Fruit fly (Drosophila melanogaster): ENCODE data around the gene CG12155.

CG12155 gene

DNA sequence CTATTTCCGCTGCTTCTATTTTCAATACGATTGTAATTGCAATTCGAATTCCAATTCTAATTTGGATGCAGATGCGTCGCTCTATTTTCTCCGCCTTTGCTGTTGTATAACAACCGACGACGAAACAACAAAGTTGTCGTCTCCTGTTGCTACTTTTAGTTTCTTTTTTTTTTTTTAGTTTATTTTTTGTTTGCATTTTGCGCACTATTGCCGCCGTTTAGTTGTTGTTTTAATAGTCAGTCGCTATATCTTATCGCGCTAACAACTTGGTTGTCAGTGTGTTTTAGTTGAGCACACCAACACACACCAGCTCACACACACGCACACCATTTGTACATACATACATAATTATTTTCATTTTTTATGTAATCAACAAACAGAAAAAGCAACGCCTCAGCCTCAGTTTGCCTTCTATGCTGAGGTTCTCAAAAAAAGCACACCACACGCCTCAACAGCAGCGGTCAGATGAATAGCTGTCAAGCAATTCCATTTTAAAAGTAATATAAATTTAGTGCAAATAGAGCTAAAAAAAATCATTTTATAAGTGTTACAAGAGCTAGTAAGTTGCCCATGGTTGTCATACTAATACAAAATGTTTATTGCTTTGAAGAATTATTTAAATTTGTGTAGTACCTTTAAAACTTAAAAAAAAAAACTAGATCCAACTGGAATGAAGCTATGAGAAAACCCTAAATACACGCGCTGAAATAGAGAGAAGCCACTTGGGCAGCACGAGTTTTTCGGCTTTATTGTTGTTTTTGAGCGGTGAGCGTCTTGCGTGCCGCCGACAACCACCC is 27.1 kb upstream of the CG12155 start (continued):
- TF ChIP-seq ci (GFP tag; IDR thresholded peaks at IDR 0.05) (0 out of 3 replicates have a peak, but pooled peaks have one; percentile 41), Eip74EF (GFP tag; optimal IDR thresholded peaks at IDR 0.05) (peak in 1 of 2 experiments; percentile 57), Scr (GFP tag; IDR thresholded peaks at IDR 0.05; ENCODE audit: partially characterized antibody) (no peak), CG12942 (GFP tag; optimal IDR thresholded peaks at IDR 0.05) (peak; percentile 13), CG2202 (tag; optimal IDR thresholded peaks at IDR 0.05) (no peak), ftz-f1 (GFP tag; optimal IDR thresholded peaks at IDR 0.05) (no peak), CG7928 (GFP tag; optimal IDR thresholded peaks at IDR 0.05) (peak; percentile 16), ind (GFP tag; optimal IDR thresholded peaks at IDR 0.05) (peak; percentile 54), CG15269 (tag; optimal IDR thresholded peaks at IDR 0.05) (peak; percentile 88), Jarid2 (GFP tag; optimal IDR thresholded peaks at IDR 0.05) (peak; percentile 42), crp (GFP tag; optimal IDR thresholded peaks at IDR 0.05) (peak in 1 of 2 experiments; percentile 20), cato (GFP tag; optimal IDR thresholded peaks at IDR 0.05; ENCODE audit: borderline replicate concordance) (no peak), ssp (GFP tag; IDR thresholded peaks at IDR 0.05) (no peak), Fer2 (tag; optimal IDR thresholded peaks at IDR 0.05) (peak; percentile 67), CG7357 (GFP tag; IDR thresholded peaks at IDR 0.05) (peak; percentile 48; the same call in 2 of the 3 replicates), GATAe (GFP tag; conservative IDR thresholded peaks at IDR 0.05) (0 out of 2 replicates have a peak, but pooled peaks have one; percentile 40), ash1 (GFP tag; optimal IDR thresholded peaks at IDR 0.05) (no peak), nmo (GFP tag; optimal IDR thresholded peaks at IDR 0.05) (peak; percentile 35), Sox100B (GFP tag; optimal IDR thresholded peaks at IDR 0.05) (peak; percentile 74), Sry-δ (GFP tag; optimal IDR thresholded peaks at IDR 0.05) (no peak), CG7987 (GFP tag; optimal IDR thresholded peaks at IDR 0.05) (peak; percentile 55), CG13296 (GFP tag; optimal IDR thresholded peaks at IDR 0.05) (peak; percentile 84), MESR4 (GFP tag; optimal IDR thresholded peaks at IDR 0.05) (no peak), tgo (GFP tag; IDR thresholded peaks at IDR 0.05) (peak; percentile 60; the same call in 2 of the 3 replicates), Pdp1 (GFP tag; optimal IDR thresholded peaks at IDR 0.05) (peak; percentile 28 to 89), HLHmδ (GFP tag; optimal IDR thresholded peaks at IDR 0.05) (no peak), CoRest (tag; optimal IDR thresholded peaks at IDR 0.05) (peak; percentile 83), zfh2 (GFP tag; optimal IDR thresholded peaks at IDR 0.05) (peak; percentile 47), shn (GFP tag; optimal IDR thresholded peaks at IDR 0.05) (peak; percentile 51), CG11723 (GFP tag; optimal IDR thresholded peaks at IDR 0.05) (peak; percentile 32), al (GFP tag; IDR thresholded peaks at IDR 0.05) (peak; percentile 67), CG6272 (GFP tag; IDR thresholded peaks at IDR 0.05) (no peak), Mes4 (GFP tag; optimal IDR thresholded peaks at IDR 0.05) (peak; percentile 41), Sin3A (optimal IDR thresholded peaks at IDR 0.05) (no peak), Asciz (GFP tag; optimal IDR thresholded peaks at IDR 0.05) (peak; percentile 46), fd102C (GFP tag; optimal IDR thresholded peaks at IDR 0.05) (no peak), dati (GFP tag; IDR thresholded peaks at IDR 0.05) (no peak), tap (tag; optimal IDR thresholded peaks at IDR 0.05) (peak; percentile 67), Poxn (GFP tag; IDR thresholded peaks at IDR 0.05) (no peak), NC2β (GFP tag; optimal IDR thresholded peaks at IDR 0.05) (no peak), CG12104 (GFP tag; optimal IDR thresholded peaks at IDR 0.05) (peak; percentile 79), Atf3 (GFP tag; optimal IDR thresholded peaks at IDR 0.05) (no peak), Stat92E (GFP tag; optimal IDR thresholded peaks at IDR 0.05) (no peak), gsb-n (tag; optimal IDR thresholded peaks at IDR 0.05) (peak; percentile 46), fu2 (GFP tag; optimal IDR thresholded peaks at IDR 0.05) (peak; percentile 15), kay (GFP tag; optimal IDR thresholded peaks at IDR 0.05) (no peak), Antp (GFP tag; optimal IDR thresholded peaks at IDR 0.05) (no peak), gt (GFP tag; IDR thresholded peaks at IDR 0.05) (no peak)

Measured in whole organism, embryonic.